Worm (Caenorhabditis elegans): Measurements from ENCODE around the gene C15F1.1.
"Not testable (repeated sequence)": the region's sequence is repeated elsewhere in the genome, so short reads cannot be mapped to it uniquely, and the experiment has no call there.

Gene C15F1.1

DNA sequence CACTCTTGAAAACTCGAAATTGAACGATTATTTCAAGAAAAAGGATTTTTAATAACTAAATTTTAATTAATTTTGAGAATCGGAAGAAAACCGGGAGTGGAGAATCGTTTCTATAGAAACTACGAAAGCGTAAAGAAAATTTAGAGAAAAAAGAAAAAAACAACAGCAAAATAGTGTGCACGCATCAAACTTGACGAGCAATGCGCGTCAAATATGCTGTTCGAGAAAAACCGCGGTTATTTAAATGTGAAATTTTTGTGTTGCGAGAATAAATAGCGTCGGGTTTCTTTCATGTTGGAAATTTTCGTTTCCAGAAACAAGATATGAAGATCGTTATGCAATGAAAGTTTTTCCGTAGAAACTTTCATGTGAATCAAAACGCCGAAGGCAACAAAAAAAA is 15.7 kb upstream of the C15F1.1 start:
- TF ChIP-seq hmg-1.2 (GFP tag; IDR thresholded peaks at IDR 0.05) (peak; percentile 31; the same call in 1 of the 2 replicates), lin-54 (GFP tag; optimal IDR thresholded peaks at IDR 0.05) (peak; percentile 68), F23B12.7 (tag; optimal IDR thresholded peaks at IDR 0.05; ENCODE audit: insufficient read depth) (no peak), efl-1 (GFP tag; optimal IDR thresholded peaks at IDR 0.05) (peak; percentile 54), snpc-4 (GFP tag; optimal IDR thresholded peaks at IDR 0.05) (no peak), snpc-4 (tag; optimal IDR thresholded peaks at IDR 0.05) (peak in 1 of 4 experiments; percentile 11), F57A8.1 (GFP tag; optimal IDR thresholded peaks at IDR 0.05) (no peak), F57C9.4 (tag; optimal IDR thresholded peaks at IDR 0.05) (no peak), mcd-1 (GFP tag; IDR thresholded peaks at IDR 0.05) (peak; percentile 14; the same call in 1 of the 2 replicates), lin-35 (GFP tag; optimal IDR thresholded peaks at IDR 0.05) (peak in 2 of 3 experiments; percentile 6 to 72), attf-3 (GFP tag; conservative IDR thresholded peaks at IDR 0.05) (peak; percentile 55; the same call in 1 of the 2 replicates), dpl-1 (GFP tag; optimal IDR thresholded peaks at IDR 0.05) (peak; percentile 48)

DNA sequence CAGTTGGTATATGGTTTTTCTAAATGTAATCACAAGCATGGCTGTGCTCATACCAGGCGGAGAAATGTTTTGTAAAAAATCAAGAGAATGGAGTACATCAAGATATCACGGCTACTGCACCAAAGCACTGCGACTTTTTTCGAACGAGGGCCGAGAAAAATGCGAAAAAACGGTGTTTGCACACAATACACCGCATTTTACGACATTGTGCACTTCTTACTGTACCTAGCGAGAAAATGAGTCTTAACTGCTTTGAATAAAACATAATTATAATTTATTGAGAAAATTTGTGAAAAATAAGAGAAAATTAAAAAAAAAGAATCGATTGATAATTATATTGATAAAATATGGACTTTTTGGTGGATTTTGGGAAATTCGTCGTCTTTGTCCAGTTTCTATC is 14.0 kb upstream of the C15F1.1 start:
- peak; percentile 55 for TF ChIP-seq lsl-1 (GFP tag; optimal IDR thresholded peaks at IDR 0.05)
- no peak for TF ChIP-seq atf-7 (tag; optimal IDR thresholded peaks at IDR 0.05)
- TF ChIP-seq rpc-1 (optimal IDR thresholded peaks at IDR 0.05): no peak
- TF ChIP-seq rpc-1 (tag; optimal IDR thresholded peaks at IDR 0.05): no peak
- TF ChIP-seq F37B4.10 (GFP tag; IDR thresholded peaks at IDR 0.05): no peak
- TF ChIP-seq madf-6 (GFP tag; IDR thresholded peaks at IDR 0.05): peak; percentile 45; the same call in 1 of the 2 replicates
- TF ChIP-seq mes-4 (tag; optimal IDR thresholded peaks at IDR 0.05): no peak
- no peak for TF ChIP-seq F10E7.11 (tag; optimal IDR thresholded peaks at IDR 0.05)
- no peak for TF ChIP-seq K11D2.4 (GFP tag; IDR thresholded peaks at IDR 0.05)
- no peak for TF ChIP-seq hmg-1.2 (GFP tag; IDR thresholded peaks at IDR 0.05)
- peak in 1 of 2 experiments; percentile 1 for TF ChIP-seq rec-8 (tag; optimal IDR thresholded peaks at IDR 0.05)
- peak; percentile 1 for TF ChIP-seq snpc-3.4 (tag; optimal IDR thresholded peaks at IDR 0.05)

DNA sequence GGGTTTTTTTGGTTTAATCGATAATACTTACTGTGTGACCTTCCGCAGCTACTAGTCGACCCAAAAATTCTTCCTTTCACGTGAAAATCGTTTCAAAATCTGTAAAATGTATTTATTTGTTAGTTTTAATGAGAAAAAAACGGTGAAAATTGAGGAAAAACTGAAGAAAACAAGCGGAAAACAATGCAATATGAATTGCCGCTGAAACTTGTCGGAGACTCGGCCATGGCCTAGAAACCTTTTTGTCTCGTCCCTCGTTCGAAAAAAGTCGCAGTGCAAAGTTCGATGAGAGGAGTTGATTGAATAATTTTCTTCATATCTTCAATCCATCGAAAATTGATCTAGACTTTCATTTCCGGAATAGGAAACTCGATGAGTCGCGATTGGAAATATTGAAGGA is 11.9 kb upstream of the C15F1.1 start, which contains the start of gene C15F1.8:
Gene C15F1.8 (minus strand): TSS at position 101 of the 400 bp plus-strand sequence.
- TF ChIP-seq zim-3 (tag; optimal IDR thresholded peaks at IDR 0.05); lag-1 (GFP tag; IDR thresholded peaks at IDR 0.05); F39B2.1 (GFP tag; IDR thresholded peaks at IDR 0.05): not testable (repeated sequence)

DNA sequence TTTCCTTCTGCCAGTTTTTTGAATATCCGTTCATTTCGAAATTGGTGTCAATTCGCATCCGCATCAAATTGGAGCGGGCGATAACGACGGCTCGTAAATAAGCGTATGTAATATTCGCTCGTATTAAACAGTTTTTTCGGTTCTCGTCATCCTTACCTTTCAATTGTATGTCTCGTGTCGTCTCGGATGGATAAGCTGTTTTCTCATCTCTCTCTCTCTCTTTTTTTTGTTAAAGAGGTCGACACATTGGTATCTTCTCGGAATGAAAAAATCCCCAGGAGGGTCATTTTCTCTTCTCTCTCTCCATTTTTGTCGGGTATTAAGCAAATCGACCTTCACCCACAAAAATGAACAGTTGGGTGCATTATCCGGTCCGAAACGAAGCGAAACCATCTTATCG is 10.8 kb upstream of the C15F1.1 start:
- TF ChIP-seq F49E8.2 (tag; optimal IDR thresholded peaks at IDR 0.05; ENCODE audit: insufficient read depth): no peak
- TF ChIP-seq C06A6.2 (GFP tag; conservative IDR thresholded peaks at IDR 0.05): no peak
- no peak for TF ChIP-seq ztf-22 (GFP tag; optimal IDR thresholded peaks at IDR 0.05)
- no peak for TF ChIP-seq nhr-179 (tag; optimal IDR thresholded peaks at IDR 0.05)
- TF ChIP-seq ets-4 (GFP tag; optimal IDR thresholded peaks at IDR 0.05): no peak
- no peak for TF ChIP-seq ama-1 (optimal IDR thresholded peaks at IDR 0.05)
- no peak for TF ChIP-seq ama-1 (GFP tag; optimal IDR thresholded peaks at IDR 0.05)
- TF ChIP-seq C17E4.6 (GFP tag; IDR thresholded peaks at IDR 0.05): no peak
- TF ChIP-seq egl-18 (GFP tag; IDR thresholded peaks at IDR 0.05): no peak
- TF ChIP-seq snpc-1.1 (tag; optimal IDR thresholded peaks at IDR 0.05; ENCODE audit: insufficient read depth): no peak
- no peak for TF ChIP-seq mcd-1 (GFP tag; IDR thresholded peaks at IDR 0.05)
- TF ChIP-seq tbp1 (GFP tag; optimal IDR thresholded peaks at IDR 0.05): no peak
- no peak for TF ChIP-seq F22D6.2 (tag; optimal IDR thresholded peaks at IDR 0.05)
- TF ChIP-seq let-526 (GFP tag; IDR thresholded peaks at IDR 0.05): no peak
- TF ChIP-seq nhr-27 (tag; optimal IDR thresholded peaks at IDR 0.05): no peak
- TF ChIP-seq egrh-3 (GFP tag; IDR thresholded peaks at IDR 0.05): no peak
- no peak for TF ChIP-seq sptf-2 (GFP tag; optimal IDR thresholded peaks at IDR 0.05)
- TF ChIP-seq ceh-27 (GFP tag; optimal IDR thresholded peaks at IDR 0.05): no peak
- TF ChIP-seq B0336.3 (GFP tag; IDR thresholded peaks at IDR 0.05): no peak

Measured in whole organism, young adult.